Worm (Caenorhabditis elegans) whole organism, L1 larva: ENCODE measurements around the gene C03A7.13.

Source experiments
- C34B4.2 ChIP-seq: sonication (generic microtip); optimal IDR thresholded peaks from 2 replicates; lab custom pipeline; 2017; ENCODE audit warnings: mild to moderate bottlenecking, missing genetic modification characterization, missing compliant biosample characterization
- F16B12.6 ChIP-seq: fragments of 150-350 bp; optimal IDR thresholded peaks from 2 replicates; lab custom pipeline; 2014; ENCODE audit warnings: missing biosample characterization, missing genetic modification characterization
- Y116A8C.19 ChIP-seq: sonication (generic microtip); optimal IDR thresholded peaks from 2 replicates; lab custom pipeline; 2016; ENCODE audit warnings: missing compliant biosample characterization, missing genetic modification characterization, borderline replicate concordance
- alr-1 ChIP-seq: fragments of 200-800 bp; sonication (Bioruptor generic); optimal IDR thresholded peaks from 2 replicates; lab custom pipeline; 2018; ENCODE audit warnings: borderline replicate concordance, mild to moderate bottlenecking, missing genetic modification characterization, missing compliant biosample characterization
- ceh-63 ChIP-seq: fragments of 200-800 bp; sonication (Bioruptor generic); optimal IDR thresholded peaks from 2 replicates; lab custom pipeline; 2018; ENCODE audit warnings: mild to moderate bottlenecking, missing genetic modification characterization, missing compliant biosample characterization
- ceh-82 ChIP-seq, 3 experiments: fragments of 150-350 bp in 1 of 3; sonication (generic microtip) in 2 of 3; optimal IDR thresholded peaks; 2 replicates each; lab custom pipeline; 2014 to 2017; ENCODE audit warnings: missing biosample characterization in 3 of 3, missing genetic modification characterization in 3 of 3
- ces-1 ChIP-seq: fragments of 150-350 bp; optimal IDR thresholded peaks from 2 replicates; lab custom pipeline; 2014; ENCODE audit warnings: missing biosample characterization, missing genetic modification reagents, missing genetic modification characterization
- dsc-1 ChIP-seq: sonication (generic microtip); optimal IDR thresholded peaks from 2 replicates; lab custom pipeline; 2016; ENCODE audit warnings: mild to moderate bottlenecking, missing genetic modification characterization, missing compliant biosample characterization
- efl-1 ChIP-seq, 4 experiments: fragments of 150-350 bp; optimal IDR thresholded peaks in 3 of 4; peaks in 1 of 4; 1 replicate in 1 of 4; 2 replicates in 3 of 4; lab custom pipeline; 2014; ENCODE audit warnings: missing biosample characterization in 2 of 4, missing genetic modification characterization in 2 of 4, missing genetic modification reagents in 2 of 4
- efl-3 ChIP-seq: fragments of 200-800 bp; sonication (Bioruptor generic); optimal IDR thresholded peaks from 2 replicates; lab custom pipeline; 2018; ENCODE audit warnings: mild to moderate bottlenecking, missing genetic modification characterization, missing compliant biosample characterization
- egl-27 ChIP-seq, 2 experiments: fragments of 150-350 bp in 1 of 2; sonication (generic microtip); optimal IDR thresholded peaks; 3 replicates each; lab custom pipeline; 2017 to 2018; ENCODE audit warnings: missing biosample characterization in 2 of 2, missing genetic modification characterization in 2 of 2, missing genetic modification reagents in 2 of 2
- elt-2 ChIP-seq: sonication (generic microtip); optimal IDR thresholded peaks from 2 replicates; lab custom pipeline; 2016; ENCODE audit warnings: missing genetic modification characterization, mild to moderate bottlenecking, inconsistent platforms, missing compliant biosample characterization, missing genetic modification reagents
- fos-1 ChIP-seq: fragments of 150-350 bp; optimal IDR thresholded peaks from 2 replicates; lab custom pipeline; 2014; ENCODE audit warnings: missing biosample characterization, missing genetic modification characterization
- hpl-2 ChIP-seq: fragments of 150-350 bp; optimal IDR thresholded peaks from 2 replicates; lab custom pipeline; 2014; ENCODE audit warnings: missing biosample characterization, missing genetic modification reagents, missing genetic modification characterization
- irx-1 ChIP-seq: sonication (generic microtip); optimal IDR thresholded peaks from 2 replicates; lab custom pipeline; 2016; ENCODE audit warnings: missing genetic modification characterization, missing compliant biosample characterization
- jun-1 ChIP-seq: fragments of 150-350 bp; optimal IDR thresholded peaks from 2 replicates; lab custom pipeline; 2014; ENCODE audit warnings: missing biosample characterization, missing genetic modification reagents, missing genetic modification characterization
- lin-39 ChIP-seq: fragments of 150-350 bp; optimal IDR thresholded peaks from 2 replicates; lab custom pipeline; 2014; ENCODE audit warnings: missing biosample characterization, missing genetic modification reagents, missing genetic modification characterization
- lsy-2 ChIP-seq, 2 experiments: fragments of 150-350 bp; optimal IDR thresholded peaks; 2 replicates each; lab custom pipeline; 2014; ENCODE audit warnings: missing biosample characterization in 2 of 2, missing genetic modification characterization in 2 of 2
- mab-9 ChIP-seq: fragments of 200-800 bp; sonication (Bioruptor generic); IDR thresholded peaks from 2 replicates; pipeline ENCODE4 v1.3.6; 2022; ENCODE audit warnings: missing genetic modification reagents, missing genetic modification characterization, missing compliant biosample characterization
- nhr-237 ChIP-seq: fragments of 150-350 bp; optimal IDR thresholded peaks from 2 replicates; lab custom pipeline; 2014; ENCODE audit warnings: missing biosample characterization, missing genetic modification characterization
- nhr-71 ChIP-seq: sonication (generic microtip); optimal IDR thresholded peaks from 2 replicates; lab custom pipeline; 2016; ENCODE audit warnings: mild to moderate bottlenecking, missing genetic modification characterization, moderate library complexity, missing compliant biosample characterization
- nhr-76 ChIP-seq: sonication (generic microtip); optimal IDR thresholded peaks from 2 replicates; lab custom pipeline; 2017; ENCODE audit warnings: missing biosample characterization, missing genetic modification characterization
- nhr-84 ChIP-seq: sonication (generic microtip); optimal IDR thresholded peaks from 2 replicates; lab custom pipeline; 2017; ENCODE audit warnings: missing biosample characterization, missing genetic modification characterization
- nhr-90 ChIP-seq: sonication (generic microtip); optimal IDR thresholded peaks from 2 replicates; lab custom pipeline; 2016; ENCODE audit warnings: mild to moderate bottlenecking, missing genetic modification characterization, missing compliant biosample characterization; ENCODE audit not compliant: poor library complexity
- snu-23 ChIP-seq: sonication (generic microtip); optimal IDR thresholded peaks from 2 replicates; lab custom pipeline; 2016; ENCODE audit warnings: missing genetic modification characterization, missing compliant biosample characterization
- sox-4 ChIP-seq: sonication (generic microtip); optimal IDR thresholded peaks from 2 replicates; lab custom pipeline; 2016; ENCODE audit warnings: missing genetic modification characterization, missing compliant biosample characterization
- tbx-2 ChIP-seq: sonication (generic microtip); optimal IDR thresholded peaks from 2 replicates; lab custom pipeline; 2016; ENCODE audit warnings: missing genetic modification characterization, missing compliant biosample characterization
- unc-30 ChIP-seq: sonication (generic microtip); optimal IDR thresholded peaks from 2 replicates; lab custom pipeline; 2017; ENCODE audit warnings: missing biosample characterization, missing genetic modification characterization
- unc-62 ChIP-seq: fragments of 150-350 bp; optimal IDR thresholded peaks from 2 replicates; lab custom pipeline; 2014; ENCODE audit warnings: missing biosample characterization, missing genetic modification reagents, missing genetic modification characterization
- unc-98 ChIP-seq: fragments of 200-800 bp; sonication (Bioruptor generic); IDR thresholded peaks from 2 replicates; pipeline ENCODE4 v1.3.6; 2022; ENCODE audit warnings: missing genetic modification characterization, missing compliant biosample characterization
- vab-15 ChIP-seq: sonication (generic microtip); optimal IDR thresholded peaks from 2 replicates; lab custom pipeline; 2017; ENCODE audit warnings: missing genotype, mild to moderate bottlenecking, missing genetic modification characterization, missing compliant biosample characterization
- xbp-1 ChIP-seq: sonication (generic microtip); optimal IDR thresholded peaks from 2 replicates; lab custom pipeline; 2016; ENCODE audit warnings: missing genetic modification characterization, missing compliant biosample characterization
- zip-4 ChIP-seq: fragments of 200-800 bp; sonication (Bioruptor generic); optimal IDR thresholded peaks from 2 replicates; lab custom pipeline; 2018; ENCODE audit warnings: mild to moderate bottlenecking, missing genetic modification characterization, moderate library complexity, missing compliant biosample characterization
- ztf-4 ChIP-seq: fragments of 150-350 bp; optimal IDR thresholded peaks from 2 replicates; lab custom pipeline; 2014; ENCODE audit warnings: missing biosample characterization, missing genetic modification characterization

Gene C03A7.13

ce11 chrV:5165426-5165825 lies 26.9 kb downstream of the C03A7.13 start, which contains the start of gene srw-140:
Gene srw-140, plus strand, starts transcription at chrV:5165726.
- TF ChIP-seq efl-1 (optimal IDR thresholded peaks at IDR 0.05; lab: Kevin White, UChicago) (no peak), efl-1 (GFP tag; optimal IDR thresholded peaks at IDR 0.05 in 1 of 2; lab: Kevin White, UChicago) (peak in 1 of 2 experiments; percentile 70), F16B12.6 (no peak), sox-4 (no peak)
- TF ChIP-seq, all 84 proteins: peak for 1

- no peak for TF ChIP-seq irx-1 (tag; lab: Kevin White, UChicago)
- TF ChIP-seq xbp-1 (tag; lab: Kevin White, UChicago), result no peak
- no peak for TF ChIP-seq nhr-90 (tag; lab: Kevin White, UChicago)
- TF ChIP-seq tbx-2, result no peak
Observed at ce11 chrV:5164682-5165081, 27.7 kb downstream of the C03A7.13 start, which contains the start of gene abu-7. Gene abu-7, minus strand, starts transcription at chrV:5164782.

ce11 chrV:5161792-5162191 lies 30.6 kb downstream of the C03A7.13 start, which contains the start of gene abu-6:
Gene abu-6, minus strand, starts transcription at chrV:5161892.
- TF ChIP-seq dsc-1 (no peak), unc-62 (GFP tag; lab: Kevin White, UChicago) (no peak), mab-9 (GFP tag; lab: Robert Waterston, UW) (no peak), lsy-2 (tag; optimal IDR thresholded peaks at IDR 0.05; lab: Kevin White, UChicago) (no peak), egl-27 (tag; optimal IDR thresholded peaks at IDR 0.05; lab: Kevin White, UChicago) (no peak), ceh-63 (GFP tag; lab: Kevin White, UChicago) (no peak), sox-4 (no peak), snu-23 (no peak), hpl-2 (GFP tag; lab: Kevin White, UChicago) (no peak), ces-1 (no peak), alr-1 (tag; lab: Kevin White, UChicago) (no peak), fos-1 (tag; lab: Kevin White, UChicago) (no peak), nhr-71 (no peak), Y116A8C.19 (tag; lab: Kevin White, UChicago) (no peak), efl-3 (GFP tag; lab: Kevin White, UChicago) (no peak), nhr-237 (no peak)

ce11 chrV:5158302-5158701 lies 34.0 kb downstream of the C03A7.13 start, which contains the start of gene abu-15:
Gene abu-15, plus strand, starts transcription at chrV:5158602.
- TF ChIP-seq ztf-4 (tag; lab: Kevin White, UChicago), result no peak
- no peak for TF ChIP-seq elt-2 (tag; lab: Kevin White, UChicago)
- TF ChIP-seq, all 84 proteins: peak for 0

- TF ChIP-seq efl-1 (optimal IDR thresholded peaks at IDR 0.05; lab: Kevin White, UChicago), result no peak
- peak in 1 of 2 experiments; percentile 12 for TF ChIP-seq efl-1 (GFP tag; optimal IDR thresholded peaks at IDR 0.05 in 1 of 2; lab: Kevin White, UChicago)
- no peak for TF ChIP-seq zip-4 (GFP tag; lab: Kevin White, UChicago)
- no peak for TF ChIP-seq jun-1 (tag; lab: Kevin White, UChicago)
Observed at ce11 chrV:5157660-5158059, 34.7 kb downstream of the C03A7.13 start, which contains the start of gene srx-39. Gene srx-39, minus strand, starts transcription at chrV:5157760.

- TF ChIP-seq C34B4.2 (tag; lab: Kevin White, UChicago) (no peak), vab-15 (tag; lab: Kevin White, UChicago) (no peak), irx-1 (tag; lab: Kevin White, UChicago) (no peak), efl-1 (optimal IDR thresholded peaks at IDR 0.05; lab: Kevin White, UChicago) (no peak), efl-1 (GFP tag; optimal IDR thresholded peaks at IDR 0.05 in 1 of 2; lab: Kevin White, UChicago) (no peak), nhr-84 (no peak), lin-39 (tag; lab: Kevin White, UChicago) (no peak), unc-30 (tag; lab: Kevin White, UChicago) (no peak), xbp-1 (tag; lab: Kevin White, UChicago) (no peak), unc-98 (no peak), nhr-76 (tag; lab: Kevin White, UChicago) (no peak), ceh-82 (tag; optimal IDR thresholded peaks at IDR 0.05; lab: Kevin White, UChicago) (no peak)
Observed at ce11 chrV:5155516-5155915, 36.8 kb downstream of the C03A7.13 start, which contains the start of gene srx-38. Gene srx-38, minus strand, starts transcription at chrV:5155616.
